Fruit fly (Drosophila melanogaster): ENCODE measurements around the gene Sbat.

The Sbat gene

DNA sequence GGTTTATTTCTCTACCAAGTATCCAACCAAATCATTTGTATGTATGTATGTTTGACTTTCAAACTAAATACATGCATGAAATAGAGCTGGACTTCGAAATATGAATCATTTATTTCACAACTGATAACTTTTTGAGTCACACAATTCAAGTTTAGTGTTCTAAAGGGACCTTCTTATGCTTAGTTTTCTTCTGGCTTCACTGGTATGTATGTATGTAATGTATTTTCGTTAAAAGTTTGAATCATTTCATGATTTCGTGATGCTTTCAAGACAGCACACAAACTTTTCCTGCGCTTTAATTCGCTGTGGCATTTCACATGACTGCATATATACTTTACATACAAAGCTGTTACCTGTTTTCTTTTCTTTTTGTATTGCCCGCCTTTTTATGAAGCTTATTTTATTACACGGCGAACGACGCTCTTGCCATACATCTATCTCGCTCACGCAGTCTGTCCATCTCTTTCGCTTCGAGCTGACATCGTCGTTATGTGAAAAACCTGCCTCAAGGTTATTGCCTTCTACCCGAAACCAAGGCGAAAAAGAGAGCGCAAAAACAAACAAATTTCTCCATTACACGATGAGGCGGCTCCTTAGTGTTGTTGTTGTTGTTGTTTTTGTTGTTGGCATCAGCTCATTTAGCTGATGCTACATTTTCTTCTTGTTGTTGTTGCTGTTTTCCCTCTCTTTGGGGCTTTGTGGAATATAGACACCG is 30.5 kb downstream of the Sbat start:
- peak; percentile 44 for TF ChIP-seq dsx (GFP tag; optimal IDR thresholded peaks at IDR 0.05; ENCODE audit: poor library complexity, severe bottlenecking)
- TF ChIP-seq Smox (GFP tag; optimal IDR thresholded peaks at IDR 0.05) = no peak
- TF ChIP-seq CG4318 (GFP tag; optimal IDR thresholded peaks at IDR 0.05) = no peak
- no peak for TF ChIP-seq CG7368 (GFP tag; optimal IDR thresholded peaks at IDR 0.05)
- no peak for TF ChIP-seq Ets21C (GFP tag; optimal IDR thresholded peaks at IDR 0.05)
- no peak for TF ChIP-seq CG10631 (GFP tag; optimal IDR thresholded peaks at IDR 0.05)
- TF ChIP-seq Eip78C (GFP tag) = peak; percentile 27
- TF ChIP-seq Blimp-1 (GFP tag; optimal IDR thresholded peaks at IDR 0.05) = peak; percentile 53
- no peak for TF ChIP-seq CG31627 (GFP tag; optimal IDR thresholded peaks at IDR 0.05)
- peak; percentile 71 for TF ChIP-seq CG6854 (GFP tag; optimal IDR thresholded peaks at IDR 0.05)
- peak; percentile 53 for TF ChIP-seq Sox102F (GFP tag; optimal IDR thresholded peaks at IDR 0.05)
- TF ChIP-seq CG9139 (GFP tag; optimal IDR thresholded peaks at IDR 0.05) = peak; percentile 16
- TF ChIP-seq acj6 (GFP tag; optimal IDR thresholded peaks at IDR 0.05) = no peak
- no peak for TF ChIP-seq CG10669 (GFP tag; optimal IDR thresholded peaks at IDR 0.05)
- TF ChIP-seq CG6792 (GFP tag; optimal IDR thresholded peaks at IDR 0.05) = no peak
- TF ChIP-seq CG11762 (GFP tag; optimal IDR thresholded peaks at IDR 0.05; ENCODE audit: insufficient read depth) = no peak
- TF ChIP-seq Hr4 (GFP tag; optimal IDR thresholded peaks at IDR 0.05) = no peak
- TF ChIP-seq salr (GFP tag; optimal IDR thresholded peaks at IDR 0.05) = no peak
- no peak for TF ChIP-seq dac (GFP tag; optimal IDR thresholded peaks at IDR 0.05)
- peak; percentile 13 for TF ChIP-seq spab (GFP tag; optimal IDR thresholded peaks at IDR 0.05)
- TF ChIP-seq Sox14 (GFP tag; optimal IDR thresholded peaks at IDR 0.05) = peak; percentile 11
- no peak for TF ChIP-seq fd85E (GFP tag; optimal IDR thresholded peaks at IDR 0.05)
- TF ChIP-seq CG8632 (GFP tag; optimal IDR thresholded peaks at IDR 0.05) = no peak
- no peak for TF ChIP-seq topi (GFP tag; optimal IDR thresholded peaks at IDR 0.05)
- peak; percentile 43 for TF ChIP-seq Eip93F (GFP tag; optimal IDR thresholded peaks at IDR 0.05)
- TF ChIP-seq CG8119 (GFP tag; IDR thresholded peaks at IDR 0.05) = 0 out of 3 replicates have a peak, but pooled peaks have one; percentile 26
- TF ChIP-seq CG15336 (GFP tag; IDR thresholded peaks at IDR 0.05) = no peak
- no peak for TF ChIP-seq Hr38 (GFP tag; optimal IDR thresholded peaks at IDR 0.05)
- TF ChIP-seq CG16779 (tag; optimal IDR thresholded peaks at IDR 0.05) = no peak
- no peak for TF ChIP-seq Ets96B (tag; optimal IDR thresholded peaks at IDR 0.05)
- 0 out of 3 replicates have a peak, but pooled peaks have one; percentile 45 for TF ChIP-seq eg (GFP tag; IDR thresholded peaks at IDR 0.05)
- TF ChIP-seq CG8319 (GFP tag; optimal IDR thresholded peaks at IDR 0.05) = no peak
- peak; percentile 37 for TF ChIP-seq CG1621 (tag; optimal IDR thresholded peaks at IDR 0.05)
- TF ChIP-seq CG6808 (GFP tag; optimal IDR thresholded peaks at IDR 0.05) = peak; percentile 16
- TF ChIP-seq Lpt (GFP tag; optimal IDR thresholded peaks at IDR 0.05) = peak; percentile 33
- TF ChIP-seq lz (GFP tag; optimal IDR thresholded peaks at IDR 0.05) = no peak
- TF ChIP-seq achi (GFP tag; optimal IDR thresholded peaks at IDR 0.05) = no peak
- no peak for TF ChIP-seq CG11294 (GFP tag; IDR thresholded peaks at IDR 0.05)
- TF ChIP-seq net (GFP tag; optimal IDR thresholded peaks at IDR 0.05) = peak; percentile 26
- no peak for TF ChIP-seq Gug (GFP tag; IDR thresholded peaks at IDR 0.05)
- TF ChIP-seq Met (GFP tag; optimal IDR thresholded peaks at IDR 0.05) = peak; percentile 17
- peak; percentile 45; the same call in 1 of the 3 replicates for TF ChIP-seq CG6163 (GFP tag; IDR thresholded peaks at IDR 0.05)
- no peak for TF ChIP-seq svp (GFP tag)
- no peak for TF ChIP-seq CG3919 (GFP tag; optimal IDR thresholded peaks at IDR 0.05)
- no peak for TF ChIP-seq cyc (GFP tag; optimal IDR thresholded peaks at IDR 0.05)
- no peak for TF ChIP-seq OdsH (GFP tag; optimal IDR thresholded peaks at IDR 0.05)
- peak; percentile 65 for TF ChIP-seq fkh (GFP tag; optimal IDR thresholded peaks at IDR 0.05)
- peak; percentile 84 for TF ChIP-seq vri (GFP tag; optimal IDR thresholded peaks at IDR 0.05)
- TF ChIP-seq Sox15 (GFP tag; optimal IDR thresholded peaks at IDR 0.05) = no peak
- no peak for TF ChIP-seq Hr39 (GFP tag; optimal IDR thresholded peaks at IDR 0.05)
- TF ChIP-seq CG34406 (GFP tag; optimal IDR thresholded peaks at IDR 0.05) = peak; percentile 11
- TF ChIP-seq CG3032 (tag; optimal IDR thresholded peaks at IDR 0.05) = no peak
